Fruit fly (Drosophila melanogaster) whole organism, embryonic: ENCODE results near the gene CG10669.

Experiments used
- Atf6 ChIP-seq: fragments of 200-800 bp; sonication (Bioruptor generic); IDR thresholded peaks from 2 replicates; pipeline ENCODE4 v1.3.6; 2022; ENCODE audit warnings: missing biosample characterization, missing genetic modification characterization
- CG14667 ChIP-seq: fragments of 200-800 bp; sonication (Bioruptor generic); IDR thresholded peaks from 2 replicates; pipeline ENCODE4 v1.3.6; 2022; ENCODE audit warnings: missing biosample characterization, missing genetic modification characterization
- CG16863 ChIP-seq: fragments of 200-800 bp; sonication (Bioruptor generic); optimal IDR thresholded peaks from 3 replicates; lab custom pipeline; 2016; ENCODE audit warnings: missing biosample characterization, missing genetic modification characterization
- CG17568 ChIP-seq: fragments of 200-800 bp; sonication (Bioruptor generic); optimal IDR thresholded peaks from 2 replicates; lab custom pipeline; 2018; ENCODE audit warnings: missing biosample characterization, mild to moderate bottlenecking, missing genetic modification characterization, moderate library complexity
- CG17912 ChIP-seq: fragments of 200-800 bp; sonication (Bioruptor generic); optimal IDR thresholded peaks from 2 replicates; lab custom pipeline; 2018; ENCODE audit warnings: missing biosample characterization, mild to moderate bottlenecking, missing genetic modification characterization
- CG2129 ChIP-seq: fragments of 200-800 bp; sonication (Bioruptor generic); IDR thresholded peaks from 2 replicates; pipeline ENCODE4 v1.3.6; 2022; ENCODE audit warnings: missing biosample characterization, missing genetic modification characterization; ENCODE audit not compliant: partially characterized antibody
- CG30431 ChIP-seq: fragments of 200-800 bp; sonication (Bioruptor generic); optimal IDR thresholded peaks from 2 replicates; lab custom pipeline; 2017; ENCODE audit warnings: missing biosample characterization, missing genetic modification characterization
- CG32772 ChIP-seq: fragments of 200-800 bp; sonication (Bioruptor generic); IDR thresholded peaks from 2 replicates; pipeline ENCODE4 v1.3.6; 2022; ENCODE audit warnings: missing biosample characterization, missing genetic modification characterization
- CG42726 ChIP-seq: fragments of 200-800 bp; sonication (Bioruptor generic); IDR thresholded peaks from 2 replicates; pipeline ENCODE4 v1.3.6; 2022; ENCODE audit warnings: missing biosample characterization, missing genetic modification characterization; ENCODE audit not compliant: partially characterized antibody
- CG4854 ChIP-seq: fragments of 200-800 bp; sonication (Bioruptor generic); optimal IDR thresholded peaks from 2 replicates; lab custom pipeline; 2016; ENCODE audit warnings: missing biosample characterization, missing genetic modification characterization, inconsistent platforms
- CG6765 ChIP-seq: fragments of 200-800 bp; sonication (Bioruptor generic); optimal IDR thresholded peaks from 3 replicates; lab custom pipeline; 2017; ENCODE audit warnings: missing biosample characterization, mild to moderate bottlenecking, missing genetic modification characterization
- CG7745 ChIP-seq: fragments of 200-800 bp; sonication (Bioruptor generic); optimal IDR thresholded peaks from 2 replicates; lab custom pipeline; 2018; ENCODE audit warnings: missing biosample characterization, mild to moderate bottlenecking, missing genetic modification characterization, moderate library complexity
- CG9932 ChIP-seq: fragments of 200-800 bp; sonication (Bioruptor generic); IDR thresholded peaks from 2 replicates; pipeline ENCODE4 v1.3.6; 2022; ENCODE audit warnings: missing biosample characterization, missing genetic modification characterization
- CHES-1-like ChIP-seq: fragments of 200-800 bp; sonication (Bioruptor generic); optimal IDR thresholded peaks from 2 replicates; lab custom pipeline; 2016; ENCODE audit warnings: missing biosample characterization, missing genetic modification characterization
- Chrac-16 ChIP-seq: fragments of 200-800 bp; sonication (Bioruptor generic); optimal IDR thresholded peaks from 3 replicates; lab custom pipeline; 2016; ENCODE audit warnings: missing biosample characterization, missing genetic modification characterization
- Dfd ChIP-seq, 2 experiments: fragments of >200 bp; optimal IDR thresholded peaks; 2 replicates each; lab custom pipeline; 2017; ENCODE audit warnings: missing biosample characterization in 2 of 2, missing genetic modification characterization in 2 of 2
- Drgx ChIP-seq: fragments of 200-800 bp; sonication (Bioruptor generic); IDR thresholded peaks from 2 replicates; pipeline ENCODE4 v1.3.6; 2022; ENCODE audit warnings: missing biosample characterization, missing genetic modification characterization
- Fer1 ChIP-seq: fragments of 200-800 bp; sonication (Bioruptor generic); optimal IDR thresholded peaks from 2 replicates; lab custom pipeline; 2017; ENCODE audit warnings: missing biosample characterization, mild to moderate bottlenecking, missing genetic modification characterization
- Hr78 ChIP-seq, 2 experiments: fragments of 200-800 bp in 1 of 2; fragments of >200 bp in 1 of 2; sonication (Bioruptor generic) in 1 of 2; optimal IDR thresholded peaks; 2 replicates each; lab custom pipeline; 2017 to 2019; ENCODE audit warnings: missing biosample characterization in 2 of 2, missing genetic modification characterization in 2 of 2, mild to moderate bottlenecking in 1 of 2, moderate library complexity in 1 of 2
- Jarid2 ChIP-seq: fragments of 200-800 bp; sonication (Bioruptor generic); optimal IDR thresholded peaks from 3 replicates; lab custom pipeline; 2017; ENCODE audit warnings: mild to moderate bottlenecking, missing biosample characterization, missing genetic modification reagents, missing genetic modification characterization
- Lpt ChIP-seq: fragments of >200 bp; optimal IDR thresholded peaks from 2 replicates; lab custom pipeline; 2018; ENCODE audit warnings: missing biosample characterization, missing genetic modification characterization
- MESR4 ChIP-seq: fragments of 200-800 bp; sonication (Bioruptor generic); optimal IDR thresholded peaks from 2 replicates; lab custom pipeline; 2018; ENCODE audit warnings: missing biosample characterization, mild to moderate bottlenecking, missing genetic modification characterization, moderate library complexity
- Med ChIP-seq: fragments of 200-800 bp; sonication (Bioruptor generic); peaks from one replicate; lab custom pipeline; 2016; ENCODE audit warnings: missing biosample characterization, missing genetic modification characterization, mild to moderate bottlenecking, inconsistent platforms, moderate library complexity
- Mes4 ChIP-seq: fragments of 200-800 bp; sonication (Bioruptor generic); optimal IDR thresholded peaks from 2 replicates; lab custom pipeline; 2016; ENCODE audit warnings: missing biosample characterization, missing genetic modification characterization
- Optix ChIP-seq: fragments of 200-800 bp; sonication (Bioruptor generic); IDR thresholded peaks from 3 replicates; pipeline ENCODE4 v1.3.6; 2022; ENCODE audit warnings: missing biosample characterization, missing genetic modification characterization
- Ptx1 ChIP-seq: fragments of 200-800 bp; sonication (Bioruptor generic); IDR thresholded peaks from 2 replicates; pipeline ENCODE4 v1.3.6; 2022; ENCODE audit warnings: missing biosample characterization, missing genetic modification characterization
- Rfx ChIP-seq: fragments of 200-800 bp; sonication (Bioruptor generic); IDR thresholded peaks from 2 replicates; pipeline ENCODE4 v1.3.6; 2022; ENCODE audit warnings: missing biosample characterization, missing genetic modification characterization
- Sin3A ChIP-seq: fragments of >200 bp; optimal IDR thresholded peaks from 2 replicates; lab custom pipeline; 2018
- Six4 ChIP-seq: fragments of 200-800 bp; sonication (Bioruptor generic); optimal IDR thresholded peaks from 2 replicates; lab custom pipeline; 2016; ENCODE audit warnings: missing biosample characterization, missing genetic modification characterization
- Sry-δ ChIP-seq: fragments of 200-800 bp; sonication (Bioruptor generic); optimal IDR thresholded peaks from 2 replicates; lab custom pipeline; 2016; ENCODE audit warnings: missing biosample characterization, missing genetic modification characterization
- Taf1 ChIP-seq: fragments of 200-800 bp; sonication (Bioruptor generic); IDR thresholded peaks from 2 replicates; pipeline ENCODE4 v1.3.6; 2022; ENCODE audit warnings: missing biosample characterization, missing genetic modification characterization
- cg ChIP-seq: fragments of 200-800 bp; sonication (Bioruptor generic); optimal IDR thresholded peaks from 3 replicates; lab custom pipeline; 2019; ENCODE audit warnings: missing biosample characterization, mild to moderate bottlenecking, missing genetic modification characterization, moderate library complexity
- chif ChIP-seq, 2 experiments: fragments of 200-800 bp; sonication (Bioruptor generic); optimal IDR thresholded peaks; 3 replicates each; lab custom pipeline; 2016; ENCODE audit warnings: missing biosample characterization in 2 of 2, missing genetic modification characterization in 2 of 2
- croc ChIP-seq: fragments of 200-800 bp; sonication (Bioruptor generic); conservative IDR thresholded peaks from 3 replicates; pipeline ENCODE4 v1.3.6; 2022; ENCODE audit warnings: missing biosample characterization, missing genetic modification characterization
- dmrt11E ChIP-seq: fragments of 200-800 bp; sonication (Bioruptor generic); optimal IDR thresholded peaks from 3 replicates; lab custom pipeline; 2018; ENCODE audit warnings: missing biosample characterization, mild to moderate bottlenecking, missing genetic modification characterization, moderate library complexity
- dmrt99B ChIP-seq: fragments of 200-800 bp; sonication (Bioruptor generic); optimal IDR thresholded peaks from 2 replicates; lab custom pipeline; 2018; ENCODE audit warnings: missing biosample characterization, mild to moderate bottlenecking, missing genetic modification characterization, moderate library complexity
- grn ChIP-seq: fragments of 200-800 bp; sonication (Bioruptor generic); optimal IDR thresholded peaks from 3 replicates; lab custom pipeline; 2017; ENCODE audit warnings: missing biosample characterization, missing genetic modification characterization
- h ChIP-seq: fragments of >200 bp; optimal IDR thresholded peaks from 2 replicates; lab custom pipeline; 2017
- hb ChIP-seq: fragments of 200-800 bp; sonication (Bioruptor generic); IDR thresholded peaks from 3 replicates; pipeline ENCODE4 v1.3.6; 2022; ENCODE audit warnings: missing biosample characterization, missing genetic modification characterization; ENCODE audit not compliant: partially characterized antibody
- kah ChIP-seq: fragments of 200-800 bp; sonication (Bioruptor generic); optimal IDR thresholded peaks from 2 replicates; lab custom pipeline; 2018; ENCODE audit warnings: missing biosample characterization, mild to moderate bottlenecking, missing genetic modification characterization
- lola ChIP-seq, 3 experiments: fragments of >200 bp in 2 of 3; fragments of 200-800 bp in 1 of 3; sonication (Bioruptor generic) in 1 of 3; optimal IDR thresholded peaks; 2 replicates each; lab custom pipeline; 2017 to 2019; ENCODE audit warnings: missing biosample characterization in 3 of 3, missing genetic modification characterization in 3 of 3, mild to moderate bottlenecking in 1 of 3, moderate library complexity in 1 of 3
- lov ChIP-seq, 2 experiments: fragments of 200-800 bp in 1 of 2; fragments of >200 bp in 1 of 2; sonication (Bioruptor generic) in 1 of 2; IDR thresholded peaks in 1 of 2; optimal IDR thresholded peaks in 1 of 2; 2 replicates in 1 of 2; 3 replicates in 1 of 2; pipeline versions ENCODE4 v1.3.6 to Lab custom; 2017 to 2022; ENCODE audit warnings: missing biosample characterization in 1 of 2, missing genetic modification characterization in 1 of 2
- nom ChIP-seq: fragments of 200-800 bp; sonication (Bioruptor generic); optimal IDR thresholded peaks from 2 replicates; lab custom pipeline; 2017; ENCODE audit warnings: missing biosample characterization, missing genetic modification characterization, mild to moderate bottlenecking, moderate library complexity, missing genetic modification reagents
- pros ChIP-seq: fragments of 200-800 bp; sonication (Bioruptor generic); optimal IDR thresholded peaks from 3 replicates; lab custom pipeline; 2019; ENCODE audit warnings: missing biosample characterization, mild to moderate bottlenecking, missing genetic modification characterization, moderate library complexity
- pum ChIP-seq: fragments of 200-800 bp; sonication (Bioruptor generic); optimal IDR thresholded peaks from 2 replicates; lab custom pipeline; 2016; ENCODE audit warnings: missing biosample characterization, missing genetic modification characterization
- sens-2 ChIP-seq: fragments of 200-800 bp; sonication (Bioruptor generic); IDR thresholded peaks from 2 replicates; pipeline ENCODE4 v1.3.6; 2022; ENCODE audit warnings: missing biosample characterization, missing genetic modification characterization
- slp2 ChIP-seq: fragments of 200-800 bp; sonication (Bioruptor generic); optimal IDR thresholded peaks from 2 replicates; lab custom pipeline; 2016; ENCODE audit warnings: missing biosample characterization, missing genetic modification characterization
- sna ChIP-seq: fragments of 200-800 bp; sonication (Bioruptor generic); IDR thresholded peaks from 2 replicates; pipeline ENCODE4 v1.3.6; 2022; ENCODE audit warnings: missing biosample characterization, missing genetic modification characterization; ENCODE audit not compliant: partially characterized antibody
- ttk ChIP-seq: fragments of 200-800 bp; sonication (Bioruptor generic); IDR thresholded peaks from 2 replicates; pipeline ENCODE4 v2.1.2; 2022; ENCODE audit warnings: missing biosample characterization, missing genetic modification characterization
- usp ChIP-seq: fragments of >200 bp; optimal IDR thresholded peaks from 2 replicates; lab custom pipeline; 2017; ENCODE audit warnings: missing biosample characterization, missing genetic modification characterization
- wdn ChIP-seq: fragments of 200-800 bp; sonication (Bioruptor generic); IDR thresholded peaks from 2 replicates; pipeline ENCODE4 v1.3.6; 2022; ENCODE audit warnings: missing biosample characterization, missing genetic modification characterization
- zf30C ChIP-seq: fragments of 200-800 bp; sonication (Bioruptor generic); optimal IDR thresholded peaks from 3 replicates; lab custom pipeline; 2018; ENCODE audit warnings: missing biosample characterization, mild to moderate bottlenecking, missing genetic modification characterization

CG10669 gene

dm6 chr3R:25329079-25329478 lies 6.0 kb downstream of the CG10669 start, which contains the start of gene CHKov1 (continued):
- TF ChIP-seq CG30431 (GFP tag; lab: Kevin White, UChicago), result no peak
- TF ChIP-seq lola (GFP tag; optimal IDR thresholded peaks at IDR 0.05; lab: Kevin White, UChicago), result no peak
- no peak for TF ChIP-seq Optix (GFP tag; lab: Robert Waterston, UW)
- peak; percentile 67 for TF ChIP-seq Med (GFP tag; lab: Kevin White, UChicago)
- peak; percentile 90 for TF ChIP-seq Jarid2 (GFP tag; lab: Kevin White, UChicago)
- TF ChIP-seq CG14667, result no peak
- no peak for TF ChIP-seq chif (GFP tag; optimal IDR thresholded peaks at IDR 0.05; lab: Kevin White, UChicago)
- no peak for TF ChIP-seq dmrt99B (tag; lab: Kevin White, UChicago)
- TF ChIP-seq croc (GFP tag; lab: Robert Waterston, UW), result no peak
- TF ChIP-seq wdn (GFP tag; lab: Robert Waterston, UW), result no peak
- TF ChIP-seq sna (GFP tag; lab: Robert Waterston, UW), result no peak
- TF ChIP-seq CG16863 (GFP tag; lab: Kevin White, UChicago), result no peak
- TF ChIP-seq Atf6 (GFP tag; lab: Robert Waterston, UW), result no peak
- no peak for TF ChIP-seq Sin3A (lab: Kevin White, UChicago)
- no peak for TF ChIP-seq ttk (GFP tag; lab: Robert Waterston, UW)
- TF ChIP-seq grn (GFP tag; lab: Kevin White, UChicago), result peak; percentile 17
- no peak for TF ChIP-seq sens-2 (GFP tag; lab: Robert Waterston, UW)
- TF ChIP-seq dmrt11E (tag; lab: Kevin White, UChicago), result no peak
- TF ChIP-seq CG32772, result no peak
- no peak for TF ChIP-seq kah
- TF ChIP-seq pum (GFP tag; lab: Kevin White, UChicago), result no peak
- TF ChIP-seq Hr78 (GFP tag; optimal IDR thresholded peaks at IDR 0.05; lab: Kevin White, UChicago), result no peak
- TF ChIP-seq CG6765 (GFP tag; lab: Kevin White, UChicago), result no peak
- TF ChIP-seq Taf1, result no peak
- TF ChIP-seq hb (GFP tag; lab: Robert Waterston, UW), result no peak
- no peak for TF ChIP-seq Six4 (GFP tag; lab: Kevin White, UChicago)
- TF ChIP-seq CG17912 (GFP tag; lab: Kevin White, UChicago), result no peak
- no peak for TF ChIP-seq Mes4
- TF ChIP-seq zf30C (GFP tag; lab: Kevin White, UChicago), result no peak
- TF ChIP-seq CG42726 (GFP tag; lab: Robert Waterston, UW), result no peak
- peak; percentile 39; the same call in 1 of the 2 replicates for TF ChIP-seq Drgx (GFP tag; lab: Robert Waterston, UW)
- no peak for TF ChIP-seq CG7745 (tag; lab: Kevin White, UChicago)
- TF ChIP-seq CG9932 (GFP tag; lab: Robert Waterston, UW), result no peak
- TF ChIP-seq CHES-1-like, result no peak
- TF ChIP-seq Ptx1, result no peak
- TF ChIP-seq CG4854 (GFP tag; lab: Kevin White, UChicago), result no peak
- TF ChIP-seq usp (GFP tag; lab: Kevin White, UChicago), result no peak
- TF ChIP-seq Chrac-16, result no peak
- no peak for TF ChIP-seq slp2 (GFP tag; lab: Kevin White, UChicago)
- TF ChIP-seq Sry-δ (GFP tag; lab: Kevin White, UChicago), result no peak
- no peak for TF ChIP-seq nom (GFP tag; lab: Kevin White, UChicago)
- no peak for TF ChIP-seq MESR4
- no peak for TF ChIP-seq lov (optimal IDR thresholded peaks at IDR 0.05; lab: Kevin White, UChicago)
- TF ChIP-seq lov (GFP tag; IDR thresholded peaks at IDR 0.05; lab: Robert Waterston, UW), result no peak
- TF ChIP-seq Dfd (GFP tag; optimal IDR thresholded peaks at IDR 0.05; lab: Kevin White, UChicago), result no peak
- TF ChIP-seq CG17568 (GFP tag; lab: Kevin White, UChicago), result no peak
- no peak for TF ChIP-seq pros (GFP tag; lab: Kevin White, UChicago)
- TF ChIP-seq CG2129 (GFP tag; lab: Robert Waterston, UW), result no peak
- TF ChIP-seq h (lab: Kevin White, UChicago), result no peak
- TF ChIP-seq Lpt, result no peak
- TF ChIP-seq Rfx (GFP tag; lab: Robert Waterston, UW), result no peak; the same call in 1 of the 2 replicates
- TF ChIP-seq cg (GFP tag; lab: Kevin White, UChicago), result no peak
- TF ChIP-seq Fer1, result no peak
